Fruit fly (Drosophila melanogaster): Measurements from ENCODE around the gene CG16974.

The CG16974 gene

DNA sequence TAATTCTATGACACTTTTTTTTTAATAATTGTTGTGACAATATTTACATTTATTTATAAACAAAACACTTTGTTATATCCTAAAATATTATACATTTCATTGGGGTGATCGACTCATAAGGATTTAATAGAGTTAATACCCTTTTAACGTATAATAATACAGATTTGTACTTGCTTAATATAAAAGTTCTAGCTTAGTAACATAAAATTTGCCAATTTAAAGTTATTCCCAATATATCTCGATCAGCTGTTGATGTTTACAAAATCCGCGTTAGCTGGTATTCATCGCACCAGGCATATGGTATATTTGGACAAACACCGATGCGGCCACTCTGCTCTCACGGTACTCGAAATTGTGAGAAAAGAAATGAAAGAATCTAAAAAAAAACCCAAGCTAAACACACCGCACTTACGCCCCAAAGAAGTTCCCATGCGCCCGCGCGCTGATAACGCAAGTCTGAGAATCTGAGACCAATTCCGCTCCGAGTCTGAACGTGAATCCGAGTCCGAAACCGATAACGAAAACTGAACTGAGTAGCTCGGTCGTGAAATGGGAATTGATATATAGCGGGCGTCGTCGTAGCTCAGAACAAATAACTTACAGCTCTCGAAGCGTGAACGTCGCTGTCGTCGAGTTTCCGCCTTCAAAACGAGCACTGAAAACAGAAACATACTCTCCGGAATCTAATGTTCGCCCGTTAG lies 11.8 kb upstream of the CG16974 start, which contains the start of gene Pect (continued):
- TF ChIP-seq mirr (GFP tag; optimal IDR thresholded peaks at IDR 0.05) (peak; percentile 49), sim (GFP tag; IDR thresholded peaks at IDR 0.05) (no peak), ci (GFP tag; IDR thresholded peaks at IDR 0.05) (peak; percentile 9; the same call in 1 of the 3 replicates), Dll (GFP tag; IDR thresholded peaks at IDR 0.05; ENCODE audit: partially characterized antibody) (peak; percentile 62; the same call in 2 of the 4 replicates), sna (GFP tag; IDR thresholded peaks at IDR 0.05; ENCODE audit: partially characterized antibody) (0 out of 2 replicates have a peak, but pooled peaks have one; percentile 35), Chrac-16 (GFP tag; optimal IDR thresholded peaks at IDR 0.05) (no peak), Trl (optimal IDR thresholded peaks at IDR 0.05) (peak in 1 of 2 experiments; percentile 66), Trl (GFP tag; optimal IDR thresholded peaks at IDR 0.05) (no peak), CG15269 (tag; optimal IDR thresholded peaks at IDR 0.05) (no peak), CG7357 (GFP tag; IDR thresholded peaks at IDR 0.05) (no peak), CG3281 (GFP tag; optimal IDR thresholded peaks at IDR 0.05) (no peak), Pdp1 (GFP tag; optimal IDR thresholded peaks at IDR 0.05) (no peak), CG2120 (GFP tag; optimal IDR thresholded peaks at IDR 0.05) (no peak), CG1233 (GFP tag; optimal IDR thresholded peaks at IDR 0.05) (no peak), lola (GFP tag; optimal IDR thresholded peaks at IDR 0.05) (peak in 1 of 3 experiments; percentile 26), CG9437 (GFP tag; optimal IDR thresholded peaks at IDR 0.05) (no peak), lmd (GFP tag; IDR thresholded peaks at IDR 0.05) (no peak), pzg (GFP tag; optimal IDR thresholded peaks at IDR 0.05) (peak; percentile 58), Gug (GFP tag; IDR thresholded peaks at IDR 0.05) (no peak), CG13624 (GFP tag; optimal IDR thresholded peaks at IDR 0.05) (no peak), croc (GFP tag; conservative IDR thresholded peaks at IDR 0.05) (no peak), Nf-YB (GFP tag; optimal IDR thresholded peaks at IDR 0.05) (no peak), wor (GFP tag; IDR thresholded peaks at IDR 0.05) (no peak), CG32767 (GFP tag; IDR thresholded peaks at IDR 0.05) (no peak), inv (GFP tag; IDR thresholded peaks at IDR 0.05; ENCODE audit: partially characterized antibody) (peak; percentile 44; the same call in 1 of the 2 replicates), CG10147 (GFP tag; optimal IDR thresholded peaks at IDR 0.05) (no peak), tna (GFP tag; IDR thresholded peaks at IDR 0.05; ENCODE audit: partially characterized antibody) (no peak; the same call in 1 of the 2 replicates), tup (GFP tag; optimal IDR thresholded peaks at IDR 0.05) (no peak), sens (GFP tag) (peak; percentile 6), CG4328 (GFP tag; optimal IDR thresholded peaks at IDR 0.05) (no peak), CG10209 (GFP tag; optimal IDR thresholded peaks at IDR 0.05) (no peak), CG14441 (GFP tag; IDR thresholded peaks at IDR 0.05) (no peak), Elba2 (GFP tag; optimal IDR thresholded peaks at IDR 0.05) (no peak), CG13296 (GFP tag; optimal IDR thresholded peaks at IDR 0.05) (no peak), CG2889 (GFP tag; IDR thresholded peaks at IDR 0.05) (no peak), CG1602 (GFP tag; optimal IDR thresholded peaks at IDR 0.05) (peak; percentile 43), dmrt99B (tag; optimal IDR thresholded peaks at IDR 0.05) (no peak), az2 (GFP tag; optimal IDR thresholded peaks at IDR 0.05) (no peak), CG1603 (tag; optimal IDR thresholded peaks at IDR 0.05) (no peak), jigr1 (GFP tag; IDR thresholded peaks at IDR 0.05) (no peak), nerfin-1 (tag; optimal IDR thresholded peaks at IDR 0.05) (no peak), chif (GFP tag; optimal IDR thresholded peaks at IDR 0.05) (no peak), nom (GFP tag; optimal IDR thresholded peaks at IDR 0.05) (no peak), CG14965 (GFP tag; optimal IDR thresholded peaks at IDR 0.05; ENCODE audit: borderline replicate concordance) (no peak), CG30020 (tag; optimal IDR thresholded peaks at IDR 0.05) (peak; percentile 16), CG4854 (GFP tag; optimal IDR thresholded peaks at IDR 0.05) (no peak), nerfin-2 (GFP tag; IDR thresholded peaks at IDR 0.05; ENCODE audit: partially characterized antibody) (no peak; the same call in 1 of the 2 replicates), sr (GFP tag; IDR thresholded peaks at IDR 0.05) (no peak), CG4820 (GFP tag; optimal IDR thresholded peaks at IDR 0.05) (no peak)
